Worm (Caenorhabditis elegans) whole organism, L1 larva: Measurements from ENCODE around the gene clec-264.

Experiments
- ama-1 ChIP-seq: fragments of 150-350 bp; optimal IDR thresholded peaks from 2 replicates; lab custom pipeline; 2014
- nhr-28 ChIP-seq: fragments of 150-350 bp; optimal IDR thresholded peaks from 2 replicates; lab custom pipeline; 2014; ENCODE audit warnings: missing biosample characterization, missing genetic modification characterization

DNA sequence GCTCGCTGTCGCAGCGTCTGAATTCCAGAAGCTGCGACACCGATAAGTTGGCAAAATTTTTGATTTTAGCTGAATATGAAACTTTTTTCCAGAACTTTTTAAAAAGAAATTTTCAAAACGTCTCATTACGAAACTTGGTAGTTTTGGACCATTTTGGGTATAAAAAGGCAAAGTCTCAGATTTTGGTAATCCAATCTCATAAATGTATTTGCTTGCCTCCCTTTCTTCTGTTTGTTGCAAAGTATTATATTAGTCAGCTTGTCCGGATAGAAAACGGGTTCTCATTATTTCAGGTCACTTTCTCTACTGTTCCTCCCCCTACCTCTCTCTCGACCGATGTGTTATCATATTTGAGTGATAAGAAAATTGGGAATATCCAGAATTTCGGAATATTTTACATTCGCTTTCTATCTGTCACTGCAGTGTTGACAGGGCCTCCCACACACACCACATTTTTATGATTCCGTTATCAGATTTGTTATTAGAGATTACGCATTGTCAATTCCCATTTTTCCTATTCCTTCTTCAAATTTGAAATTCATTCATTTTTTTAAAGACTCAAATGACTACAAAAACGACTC, 3.2 kb upstream of the clec-264 start, which contains the start of gene F31D4.5:
- no peak for TF ChIP-seq ama-1
- TF ChIP-seq nhr-28 (tag; lab: Kevin White, UChicago): no peak
